Worm (Caenorhabditis elegans): ENCODE results near the gene C14C11.2.
"Not testable (repeated sequence)": the region's sequence is repeated elsewhere in the genome, so short reads cannot be mapped to it uniquely, and the experiment has no call there.

DNA sequence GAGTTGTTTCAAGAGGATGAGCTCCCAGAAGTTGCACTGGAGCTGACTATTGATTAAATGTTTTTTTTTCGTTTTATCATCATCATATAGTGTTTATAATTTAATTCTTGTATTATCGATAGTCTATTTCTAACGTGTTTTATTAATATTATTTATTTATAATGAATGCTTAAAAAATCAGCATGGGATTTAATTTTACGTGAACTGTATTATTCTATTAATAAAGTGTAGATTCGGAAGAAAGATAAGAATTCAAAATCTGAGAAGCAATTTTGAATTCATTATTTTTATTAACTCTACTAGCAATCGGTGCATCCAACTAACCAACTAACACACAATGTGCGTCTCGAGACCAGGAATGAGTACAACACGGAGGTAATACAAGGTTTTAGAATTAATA lies 2.4 kb downstream of the C14C11.2 start, which contains the start of gene C14C11.1:
- TF ChIP-seq dao-5, W03F9.2 (tag; optimal IDR thresholded peaks at IDR 0.05): not testable (repeated sequence)
